Worm (Caenorhabditis elegans) whole organism, L4 larva: ENCODE measurements around the gene ZC204.14.

ENCODE experiments used
- Y75B8A.6 ChIP-seq: fragments of 200-800 bp; sonication (Bioruptor generic); IDR thresholded peaks from 2 replicates; pipeline ENCODE4 v1.3.6; 2022; ENCODE audit warnings: missing genetic modification reagents, missing genetic modification characterization, missing compliant biosample characterization
- aha-1 ChIP-seq: fragments of 150-350 bp; peaks from one replicate; lab custom pipeline; 2014; ENCODE audit warnings: missing biosample characterization, missing genetic modification characterization
- attf-4 ChIP-seq: sonication (generic microtip); optimal IDR thresholded peaks from 3 replicates; lab custom pipeline; 2017; ENCODE audit warnings: missing biosample characterization, missing genetic modification characterization
- ceh-20 ChIP-seq: fragments of 200-800 bp; sonication (Bioruptor generic); IDR thresholded peaks from 2 replicates; pipeline ENCODE4 v1.3.6; 2022; ENCODE audit warnings: missing genetic modification reagents, missing genetic modification characterization, missing compliant biosample characterization
- ceh-62 ChIP-seq: sonication (generic microtip); optimal IDR thresholded peaks from 2 replicates; lab custom pipeline; 2017; ENCODE audit warnings: missing biosample characterization, missing genetic modification characterization
- ceh-82 ChIP-seq: sonication (generic microtip); optimal IDR thresholded peaks from 2 replicates; lab custom pipeline; 2017; ENCODE audit warnings: missing biosample characterization, missing genetic modification characterization
- ces-1 ChIP-seq: fragments of 150-350 bp; sonication (generic microtip); optimal IDR thresholded peaks from 4 replicates; lab custom pipeline; 2014; ENCODE audit warnings: missing biosample characterization, missing genetic modification reagents, missing genetic modification characterization
- dmd-6 ChIP-seq: fragments of 200-800 bp; sonication (Bioruptor generic); IDR thresholded peaks from 2 replicates; pipeline ENCODE4 v1.3.6; 2022; ENCODE audit warnings: missing genetic modification reagents, missing genetic modification characterization, missing compliant biosample characterization
- dmd-8 ChIP-seq: fragments of 200-800 bp; sonication (Bioruptor generic); IDR thresholded peaks from 2 replicates; pipeline ENCODE4 v1.3.6; 2022; ENCODE audit warnings: missing genetic modification characterization, missing compliant biosample characterization
- duxl-1 ChIP-seq: sonication (generic microtip); optimal IDR thresholded peaks from 2 replicates; lab custom pipeline; 2016; ENCODE audit warnings: mild to moderate bottlenecking, missing genetic modification characterization, moderate library complexity, missing compliant biosample characterization; ENCODE audit not compliant: poor library complexity
- egl-43 ChIP-seq: fragments of 200-800 bp; sonication (Bioruptor generic); IDR thresholded peaks from 2 replicates; pipeline ENCODE4 v1.3.6; 2022; ENCODE audit warnings: missing genetic modification reagents, missing genetic modification characterization, missing compliant biosample characterization
- fos-1 ChIP-seq: fragments of 150-350 bp; optimal IDR thresholded peaks from 2 replicates; lab custom pipeline; 2014; ENCODE audit warnings: missing biosample characterization, missing genetic modification characterization
- gei-8 ChIP-seq: fragments of 200-800 bp; sonication (Bioruptor generic); optimal IDR thresholded peaks from 2 replicates; lab custom pipeline; 2018; ENCODE audit warnings: mild to moderate bottlenecking, missing genetic modification characterization, missing compliant biosample characterization
- hif-1 ChIP-seq, 2 experiments: sonication (generic microtip); optimal IDR thresholded peaks; 2 replicates each; lab custom pipeline; 2016 to 2017; ENCODE audit warnings: missing compliant biosample characterization in 2 of 2, missing genetic modification characterization in 2 of 2, missing genetic modification reagents in 2 of 2, missing genotype in 2 of 2, mild to moderate bottlenecking in 1 of 2
- hlh-11 ChIP-seq: fragments of 200-800 bp; sonication (Bioruptor generic); optimal IDR thresholded peaks from 2 replicates; lab custom pipeline; 2018; ENCODE audit warnings: mild to moderate bottlenecking, missing genetic modification characterization, missing compliant biosample characterization
- jun-1 ChIP-seq: fragments of 150-350 bp; optimal IDR thresholded peaks from 2 replicates; lab custom pipeline; 2014; ENCODE audit warnings: missing biosample characterization, missing genetic modification reagents, missing genetic modification characterization
- lim-7 ChIP-seq: fragments of 200-800 bp; sonication (Bioruptor generic); IDR thresholded peaks from 2 replicates; pipeline ENCODE4 v1.3.6; 2022; ENCODE audit warnings: missing genetic modification characterization, missing compliant biosample characterization
- lin-1 ChIP-seq: fragments of 200-800 bp; sonication (Bioruptor generic); IDR thresholded peaks from 2 replicates; pipeline ENCODE4 v1.3.6; 2022; ENCODE audit warnings: missing genetic modification reagents, missing genetic modification characterization, missing compliant biosample characterization
- lin-13 ChIP-seq: fragments of 150-350 bp; optimal IDR thresholded peaks from 2 replicates; lab custom pipeline; 2014; ENCODE audit warnings: missing biosample characterization, missing genetic modification reagents, missing genetic modification characterization
- lin-15B ChIP-seq: fragments of 150-350 bp; sonication (generic microtip); optimal IDR thresholded peaks from 3 replicates; lab custom pipeline; 2014; ENCODE audit warnings: missing biosample characterization, missing genetic modification characterization
- lin-29 ChIP-seq: fragments of 200-800 bp; sonication (Bioruptor generic); IDR thresholded peaks from 2 replicates; pipeline ENCODE4 v1.3.6; 2022; ENCODE audit warnings: missing genetic modification reagents, missing genetic modification characterization, missing compliant biosample characterization
- lin-39 ChIP-seq: fragments of 150-350 bp; optimal IDR thresholded peaks from 2 replicates; lab custom pipeline; 2014; ENCODE audit warnings: missing biosample characterization, missing genetic modification reagents, missing genetic modification characterization
- mdt-29 ChIP-seq: fragments of 200-800 bp; sonication (Bioruptor generic); IDR thresholded peaks from 2 replicates; pipeline ENCODE4 v1.3.6; 2022; ENCODE audit warnings: missing genetic modification reagents, missing genetic modification characterization, missing compliant biosample characterization
- nhr-10 ChIP-seq: fragments of 150-350 bp; optimal IDR thresholded peaks from 2 replicates; lab custom pipeline; 2014; ENCODE audit warnings: missing biosample characterization, missing genetic modification characterization
- nhr-6 ChIP-seq: fragments of 150-350 bp; optimal IDR thresholded peaks from 2 replicates; lab custom pipeline; 2014; ENCODE audit warnings: missing biosample characterization, missing genetic modification characterization
- nhr-77 ChIP-seq: fragments of 150-350 bp; optimal IDR thresholded peaks from 2 replicates; lab custom pipeline; 2014; ENCODE audit warnings: missing biosample characterization, missing genetic modification characterization
- pha-4 ChIP-seq, 2 experiments: fragments of 150-350 bp in 1 of 2; fragments of 200-800 bp in 1 of 2; sonication (Bioruptor generic) in 1 of 2; IDR thresholded peaks in 1 of 2; optimal IDR thresholded peaks in 1 of 2; 2 replicates each; pipeline versions ENCODE4 v1.3.6 to Lab custom; 2014 to 2022; ENCODE audit warnings: missing genetic modification characterization in 2 of 2, missing genetic modification reagents in 2 of 2, missing biosample characterization in 1 of 2, missing compliant biosample characterization in 1 of 2
- unc-130 ChIP-seq: sonication (generic microtip); optimal IDR thresholded peaks from 2 replicates; lab custom pipeline; 2016; ENCODE audit warnings: missing genetic modification reagents, missing genetic modification characterization, missing compliant biosample characterization
- unc-62 ChIP-seq, 3 experiments: fragments of 150-350 bp in 1 of 3; sonication (generic microtip); optimal IDR thresholded peaks in 2 of 3; peaks in 1 of 3; 1 replicate in 1 of 3; 2 replicates in 2 of 3; lab custom pipeline; 2014 to 2017; ENCODE audit warnings: missing biosample characterization in 3 of 3, missing genetic modification characterization in 3 of 3, missing genetic modification reagents in 3 of 3, missing genotype in 1 of 3
- vab-7 ChIP-seq: fragments of 200-800 bp; sonication (Bioruptor generic); IDR thresholded peaks from 2 replicates; pipeline ENCODE4 v1.3.6; 2022; ENCODE audit warnings: missing genetic modification reagents, missing genetic modification characterization, missing compliant biosample characterization
- zip-2 ChIP-seq: fragments of 150-350 bp; optimal IDR thresholded peaks from 2 replicates; lab custom pipeline; 2014; ENCODE audit warnings: missing biosample characterization, missing genetic modification characterization
- ztf-11 ChIP-seq: fragments of 150-350 bp; optimal IDR thresholded peaks from 2 replicates; lab custom pipeline; 2014; ENCODE audit warnings: missing biosample characterization, missing genetic modification characterization
- ztf-7 ChIP-seq: fragments of 150-350 bp; optimal IDR thresholded peaks from 2 replicates; lab custom pipeline; 2014; ENCODE audit warnings: missing biosample characterization, missing genetic modification characterization

ZC204.14 gene

DNA sequence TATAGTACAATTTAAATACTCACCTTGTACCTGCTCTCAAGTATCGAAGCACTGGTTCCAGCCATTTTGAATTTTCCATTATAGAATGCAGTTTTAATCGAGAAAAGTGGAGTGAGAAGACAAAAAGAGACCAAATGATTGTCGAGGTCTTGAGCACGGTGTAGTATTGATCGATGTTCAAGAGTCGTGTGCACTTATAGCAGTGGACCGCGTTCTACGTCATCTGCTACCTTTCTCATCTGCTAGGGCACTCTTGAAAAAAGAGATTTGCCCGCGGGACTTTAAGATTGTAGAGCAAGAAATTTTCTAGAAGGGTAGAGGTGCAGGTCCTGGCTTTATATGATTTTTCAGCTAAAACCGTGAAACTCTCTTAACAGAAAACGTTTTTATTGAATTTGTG lies 30.1 kb upstream of the ZC204.14 start, which contains the start of gene fbxc-21:
fbxc-21 (minus strand) TSS at position 101 of the 400 bp plus-strand sequence.
- TF ChIP-seq lin-29 (GFP tag; lab: Robert Waterston, UW) (no peak), ceh-62 (tag; lab: Kevin White, UChicago) (no peak), attf-4 (tag; lab: Kevin White, UChicago) (no peak), fos-1 (tag; lab: Kevin White, UChicago) (no peak)
- TF ChIP-seq, all 104 proteins: peak for 0

DNA sequence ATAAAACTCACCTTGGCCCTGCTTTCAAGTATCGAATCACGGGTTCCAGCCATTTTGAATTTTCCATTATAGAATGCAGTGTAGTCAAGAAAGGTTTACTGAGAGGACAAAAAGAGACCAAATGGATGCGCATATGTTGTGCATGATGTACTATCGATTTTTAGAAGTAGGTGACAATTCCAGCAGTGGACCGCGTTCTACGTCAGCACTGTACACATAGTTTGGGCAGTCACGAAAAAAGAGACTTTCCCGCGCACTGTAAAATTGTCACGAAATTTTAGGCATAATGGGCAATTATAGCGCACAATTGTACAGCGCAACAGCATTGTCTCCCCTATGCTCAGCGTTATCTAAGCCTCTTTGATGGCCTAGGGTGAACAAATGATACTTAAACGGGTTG lies 28.3 kb upstream of the ZC204.14 start, which contains the start of gene fbxc-22:
fbxc-22 (minus strand) TSS at position 101 of the 400 bp plus-strand sequence.
- no peak for TF ChIP-seq hlh-11 (tag; lab: Kevin White, UChicago)
- no peak for TF ChIP-seq lin-13
- no peak for TF ChIP-seq jun-1
- TF ChIP-seq vab-7 (GFP tag; lab: Robert Waterston, UW), result no peak
- no peak for TF ChIP-seq ceh-20 (GFP tag; lab: Robert Waterston, UW)
- TF ChIP-seq pha-4 (GFP tag; IDR thresholded peaks at IDR 0.05; lab: Robert Waterston, UW), result no peak
- TF ChIP-seq pha-4 (tag; optimal IDR thresholded peaks at IDR 0.05; lab: Kevin White, UChicago), result no peak
- no peak for TF ChIP-seq nhr-77 (tag; lab: Kevin White, UChicago)
- no peak for TF ChIP-seq ces-1
- no peak for TF ChIP-seq ceh-82
- TF ChIP-seq ztf-11 (tag; lab: Kevin White, UChicago), result no peak
- no peak for TF ChIP-seq dmd-6 (GFP tag; lab: Robert Waterston, UW)

DNA sequence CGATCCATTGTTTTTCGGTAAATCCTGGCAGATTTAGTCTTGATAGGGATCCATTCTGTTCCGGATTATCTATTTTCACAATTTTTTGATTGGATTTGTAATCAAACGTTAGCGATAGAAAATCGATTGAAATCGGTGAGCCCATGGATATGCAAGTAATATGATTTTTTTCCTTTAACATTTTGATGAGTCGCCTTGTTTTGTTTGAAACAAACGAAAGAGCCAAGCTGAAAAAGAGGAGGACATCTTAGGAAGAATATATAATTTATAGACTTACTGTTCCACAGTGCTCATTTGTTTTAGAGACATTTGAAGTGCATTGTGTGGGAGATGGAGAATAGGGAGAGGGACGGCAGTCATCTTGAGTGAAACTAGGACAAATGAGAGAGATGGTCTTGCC lies 26.1 kb upstream of the ZC204.14 start, which contains the start of the genes fbxb-18 and fbxb-19:
fbxb-18 (minus strand) TSS at position 101 of the 400 bp plus-strand sequence.
fbxb-19 (minus strand) TSS at position 369 of the 400 bp plus-strand sequence.
- TF ChIP-seq lin-1 (GFP tag; lab: Robert Waterston, UW) (no peak), duxl-1 (no peak), gei-8 (GFP tag; lab: Kevin White, UChicago) (no peak), hif-1 (tag; optimal IDR thresholded peaks at IDR 0.05; lab: Kevin White, UChicago) (no peak), ceh-62 (tag; lab: Kevin White, UChicago) (no peak), ztf-7 (tag; lab: Kevin White, UChicago) (no peak), Y75B8A.6 (no peak)

DNA sequence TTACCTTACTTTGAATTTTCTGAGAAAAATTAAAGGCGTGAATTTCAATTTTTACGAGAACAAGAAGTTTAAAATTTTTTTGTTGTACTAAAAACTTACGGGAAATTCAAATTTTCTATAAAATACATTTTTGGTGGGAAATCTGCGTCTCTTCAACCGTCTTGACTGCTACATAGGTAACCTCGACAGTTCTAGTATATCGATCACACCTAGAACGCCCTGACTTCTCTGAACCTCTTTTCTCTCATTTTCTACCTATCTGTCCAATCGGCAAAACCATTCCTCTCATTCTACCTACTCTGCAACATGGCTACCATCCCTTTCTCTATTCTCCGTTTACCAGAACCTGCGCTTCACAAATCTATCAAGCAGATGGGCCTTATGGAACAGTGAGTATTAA lies 21.0 kb upstream of the ZC204.14 start, which contains the start of gene fbxb-25:
fbxb-25 (plus strand) TSS at position 301 of the 400 bp plus-strand sequence.
- TF ChIP-seq lim-7 (GFP tag; lab: Robert Waterston, UW) (no peak), nhr-6 (tag; lab: Kevin White, UChicago) (no peak), aha-1 (peak; percentile 39), egl-43 (GFP tag; lab: Robert Waterston, UW) (no peak), lin-39 (tag; lab: Kevin White, UChicago) (no peak), duxl-1 (peak; percentile 53), unc-130 (no peak), nhr-10 (tag; lab: Kevin White, UChicago) (no peak)

DNA sequence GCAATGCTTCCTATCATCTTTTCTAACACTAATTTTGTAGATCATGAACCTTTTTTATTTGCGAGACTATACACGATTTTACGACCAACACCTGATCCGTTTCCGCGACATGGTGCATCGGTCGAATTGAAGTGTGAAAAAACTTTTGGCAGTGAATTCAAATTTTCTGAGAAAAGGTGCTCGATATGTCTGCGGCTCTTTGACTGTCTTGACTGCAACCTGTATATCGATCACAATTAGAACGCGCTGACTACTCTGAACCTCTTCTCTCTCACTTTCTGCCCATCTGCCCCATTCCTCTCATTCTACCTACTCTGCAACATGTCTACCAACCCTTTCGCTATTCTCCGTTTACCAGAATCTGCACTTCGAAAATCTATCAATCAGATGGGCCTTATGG lies 19.5 kb upstream of the ZC204.14 start, which contains the start of gene fbxb-26:
fbxb-26 (plus strand) TSS at position 301 of the 400 bp plus-strand sequence.
- TF ChIP-seq pha-4 (GFP tag; IDR thresholded peaks at IDR 0.05; lab: Robert Waterston, UW), result no peak
- no peak for TF ChIP-seq pha-4 (tag; optimal IDR thresholded peaks at IDR 0.05; lab: Kevin White, UChicago)
- no peak for TF ChIP-seq dmd-8 (GFP tag; lab: Robert Waterston, UW)
- no peak for TF ChIP-seq gei-8 (GFP tag; lab: Kevin White, UChicago)
- TF ChIP-seq lin-15B (tag; lab: Kevin White, UChicago), result no peak
- no peak for TF ChIP-seq zip-2 (tag; lab: Kevin White, UChicago)
- no peak for TF ChIP-seq unc-62 (GFP tag; optimal IDR thresholded peaks at IDR 0.05 in 1 of 2; lab: Kevin White, UChicago)
- TF ChIP-seq unc-62 (tag; optimal IDR thresholded peaks at IDR 0.05; lab: Kevin White, UChicago), result no peak
- no peak for TF ChIP-seq mdt-29
